Fruit fly (Drosophila melanogaster) whole organism, larva: ENCODE measurements around the gene CG43291.

ENCODE experiments used
- noc ChIP-seq: fragments of 200-800 bp; sonication (Bioruptor generic); optimal IDR thresholded peaks from 3 replicates; lab custom pipeline; 2019; ENCODE audit warnings: missing biosample characterization, mild to moderate bottlenecking, missing genetic modification characterization, moderate library complexity

The CG43291 gene

dm6 chr3R:14279311-14279998 is 35.0 kb upstream of the CG43291 start:
- TF ChIP-seq noc (tag; lab: Kevin White, UChicago): no peak

- no peak for TF ChIP-seq noc (tag; lab: Kevin White, UChicago)
Observed at dm6 chr3R:14278523-14279303, 34.2 kb upstream of the CG43291 start.

- TF ChIP-seq noc (tag; lab: Kevin White, UChicago): no peak
Observed at dm6 chr3R:14277894-14278522, 33.5 kb upstream of the CG43291 start.

- no peak for TF ChIP-seq noc (tag; lab: Kevin White, UChicago)
Observed at dm6 chr3R:14275519-14276172, 31.2 kb upstream of the CG43291 start.

- no peak for TF ChIP-seq noc (tag; lab: Kevin White, UChicago)
Observed at dm6 chr3R:14262087-14262486, 17.6 kb upstream of the CG43291 start, which contains the start of the genes CG14839 and CG14841. TSS of gene CG14839 (plus strand) at chr3R:14262387. TSS of gene CG14841 (minus strand) at chr3R:14262418.

dm6 chr3R:14261113-14261512 is 16.6 kb upstream of the CG43291 start, which contains the start of gene CG14840:
TSS of gene CG14840 (minus strand) at chr3R:14261213.
- TF ChIP-seq noc (tag; lab: Kevin White, UChicago): no peak

dm6 chr3R:14259821-14260220 is 15.3 kb upstream of the CG43291 start, which contains the start of gene MetRS-m:
TSS of gene MetRS-m (minus strand) at chr3R:14259991.
- no peak for TF ChIP-seq noc (tag; lab: Kevin White, UChicago)

- no peak for TF ChIP-seq noc (tag; lab: Kevin White, UChicago)
Observed at dm6 chr3R:14255808-14256207, 11.3 kb upstream of the CG43291 start, which contains the start of gene CG43179. TSS of gene CG43179 (plus strand) at chr3R:14256108.

- no peak for TF ChIP-seq noc (tag; lab: Kevin White, UChicago)
Observed at dm6 chr3R:14245371-14245770, 894 bp upstream of the CG43291 start, which contains the start of gene CG9616. TSS of gene CG9616 (minus strand) at chr3R:14245471.

- no peak for TF ChIP-seq noc (tag; lab: Kevin White, UChicago)
Observed at dm6 chr3R:14229045-14229444, 15.4 kb downstream of the CG43291 start, which contains the start of gene CG9624. TSS of gene CG9624 (minus strand) at chr3R:14229145.

- TF ChIP-seq noc (tag; lab: Kevin White, UChicago): no peak
Observed at dm6 chr3R:14226662-14227061, 17.8 kb downstream of the CG43291 start, which contains the start of gene CG9631. TSS of gene CG9631 (minus strand) at chr3R:14226762.

- peak; percentile 33 for TF ChIP-seq noc (tag; lab: Kevin White, UChicago)
Observed at dm6 chr3R:14224105-14224574, 20.3 kb downstream of the CG43291 start, which contains the start of gene Sp212. TSS of gene Sp212 (minus strand) at chr3R:14224155.

- TF ChIP-seq noc (tag; lab: Kevin White, UChicago): no peak
Observed at dm6 chr3R:14221484-14221883, 23.0 kb downstream of the CG43291 start, which contains the start of gene CG33109. TSS of gene CG33109 (minus strand) at chr3R:14221584.

- no peak for TF ChIP-seq noc (tag; lab: Kevin White, UChicago)
Observed at dm6 chr3R:14220105-14220504, 24.4 kb downstream of the CG43291 start, which contains the start of gene CG31326. TSS of gene CG31326 (minus strand) at chr3R:14220205.

- no peak for TF ChIP-seq noc (tag; lab: Kevin White, UChicago)
Observed at dm6 chr3R:14217839-14218238, 26.6 kb downstream of the CG43291 start, which contains the start of gene CG9649. TSS of gene CG9649 (minus strand) at chr3R:14217882.
